Worm (Caenorhabditis elegans) whole organism, young adult: Measurements from ENCODE around the gene Y53G8AL.1.

Experiments
- B0261.1 ChIP-seq: sonication (generic microtip); optimal IDR thresholded peaks from 2 replicates; lab custom pipeline; 2016; ENCODE audit warnings: mild to moderate bottlenecking, missing genetic modification characterization, moderate library complexity, missing compliant biosample characterization
- F23B12.7 ChIP-seq: sonication (generic microtip); optimal IDR thresholded peaks from 2 replicates; lab custom pipeline; 2017; ENCODE audit warnings: missing genetic modification characterization, mild to moderate bottlenecking, missing compliant biosample characterization, antibody characterized with exemption, moderate library complexity; ENCODE audit not compliant: insufficient read depth
- F33H1.4 ChIP-seq: fragments of 200-800 bp; sonication (Bioruptor generic); IDR thresholded peaks from 2 replicates; pipeline ENCODE4 v1.3.6; 2022; ENCODE audit warnings: missing genetic modification reagents, missing genetic modification characterization, missing compliant biosample characterization
- F39B2.1 ChIP-seq: fragments of 200-800 bp; sonication (Bioruptor generic); IDR thresholded peaks from 2 replicates; pipeline ENCODE4 v1.3.6; 2022; ENCODE audit warnings: missing genetic modification reagents, missing genetic modification characterization, missing compliant biosample characterization
- F55B11.4 ChIP-seq: sonication (generic microtip); optimal IDR thresholded peaks from 2 replicates; lab custom pipeline; 2016; ENCODE audit warnings: missing compliant biosample characterization, missing genetic modification characterization, borderline replicate concordance; ENCODE audit not compliant: insufficient read depth
- T26A5.8 ChIP-seq: sonication (generic microtip); optimal IDR thresholded peaks from 2 replicates; lab custom pipeline; 2016; ENCODE audit warnings: missing genetic modification characterization, missing compliant biosample characterization
- Y56A3A.18 ChIP-seq: fragments of 200-800 bp; sonication (Bioruptor generic); IDR thresholded peaks from 2 replicates; pipeline ENCODE4 v1.3.6; 2022; ENCODE audit warnings: missing genetic modification reagents, missing genetic modification characterization, missing compliant biosample characterization
- Y67H2A.10 ChIP-seq: fragments of 200-800 bp; sonication (Bioruptor generic); conservative IDR thresholded peaks from 2 replicates; pipeline ENCODE4 v1.3.6; 2022; ENCODE audit warnings: missing genetic modification reagents, missing genetic modification characterization, missing compliant biosample characterization
- Y79H2A.3 ChIP-seq: fragments of 200-800 bp; sonication (Bioruptor generic); conservative IDR thresholded peaks from 2 replicates; pipeline ENCODE4 v1.3.6; 2022; ENCODE audit warnings: missing genetic modification reagents, missing genetic modification characterization, missing compliant biosample characterization
- aptf-2 ChIP-seq: fragments of 200-800 bp; sonication (Bioruptor generic); conservative IDR thresholded peaks from 2 replicates; pipeline ENCODE4 v1.3.6; 2022; ENCODE audit warnings: missing genetic modification reagents, missing genetic modification characterization, missing compliant biosample characterization
- aptf-3 ChIP-seq: fragments of 200-800 bp; sonication (Bioruptor generic); IDR thresholded peaks from 2 replicates; pipeline ENCODE4 v1.3.6; 2022; ENCODE audit warnings: missing genetic modification characterization, missing compliant biosample characterization
- attf-3 ChIP-seq: fragments of 200-800 bp; sonication (Bioruptor generic); conservative IDR thresholded peaks from 2 replicates; pipeline ENCODE4 v1.3.6; 2022; ENCODE audit warnings: missing genetic modification reagents, missing genetic modification characterization, missing compliant biosample characterization
- ceh-40 ChIP-seq: fragments of 200-800 bp; sonication (Bioruptor generic); IDR thresholded peaks from 2 replicates; pipeline ENCODE4 v1.3.6; 2022; ENCODE audit warnings: missing genetic modification characterization, missing compliant biosample characterization
- ceh-58 ChIP-seq: fragments of 200-800 bp; sonication (Bioruptor generic); IDR thresholded peaks from 2 replicates; pipeline ENCODE4 v1.3.6; 2022; ENCODE audit warnings: missing genetic modification characterization, missing compliant biosample characterization
- egl-44 ChIP-seq: fragments of 200-800 bp; sonication (Bioruptor generic); IDR thresholded peaks from 2 replicates; pipeline ENCODE4 v1.3.6; 2022; ENCODE audit warnings: missing genetic modification reagents, missing genetic modification characterization, missing compliant biosample characterization
- ekl-4 ChIP-seq: fragments of 200-800 bp; sonication (Bioruptor generic); IDR thresholded peaks from 2 replicates; pipeline ENCODE4 v1.3.6; 2022; ENCODE audit warnings: missing genetic modification reagents, missing genetic modification characterization, missing compliant biosample characterization
- ets-4 ChIP-seq: fragments of 200-800 bp; sonication (Bioruptor generic); optimal IDR thresholded peaks from 2 replicates; lab custom pipeline; 2018; ENCODE audit warnings: mild to moderate bottlenecking, missing genetic modification characterization, missing compliant biosample characterization
- hlh-26 ChIP-seq: fragments of 200-800 bp; sonication (Bioruptor generic); conservative IDR thresholded peaks from 2 replicates; pipeline ENCODE4 v1.3.6; 2022; ENCODE audit warnings: missing genetic modification reagents, missing genetic modification characterization, missing compliant biosample characterization
- hmg-1.2 ChIP-seq: fragments of 200-800 bp; sonication (Bioruptor generic); IDR thresholded peaks from 2 replicates; pipeline ENCODE4 v1.3.6; 2022; ENCODE audit warnings: missing genetic modification reagents, missing genetic modification characterization, missing compliant biosample characterization
- let-526 ChIP-seq: fragments of 200-800 bp; sonication (Bioruptor generic); IDR thresholded peaks from 2 replicates; pipeline ENCODE4 v1.3.6; 2022; ENCODE audit warnings: missing genetic modification reagents, missing genetic modification characterization, missing compliant biosample characterization
- lin-26 ChIP-seq: fragments of 200-800 bp; sonication (Bioruptor generic); IDR thresholded peaks from 2 replicates; pipeline ENCODE4 v1.3.6; 2022; ENCODE audit warnings: missing genetic modification reagents, missing genetic modification characterization, missing compliant biosample characterization
- lsy-27 ChIP-seq: sonication (generic microtip); optimal IDR thresholded peaks from 2 replicates; lab custom pipeline; 2017; ENCODE audit warnings: missing genetic modification characterization, mild to moderate bottlenecking, missing compliant biosample characterization, antibody characterized with exemption, missing genotype, borderline replicate concordance; ENCODE audit not compliant: insufficient read depth
- madf-3 ChIP-seq: fragments of 200-800 bp; sonication (Bioruptor generic); IDR thresholded peaks from 2 replicates; pipeline ENCODE4 v1.3.6; 2022; ENCODE audit warnings: missing genetic modification reagents, missing genetic modification characterization, missing compliant biosample characterization
- madf-8 ChIP-seq: fragments of 200-800 bp; sonication (Bioruptor generic); conservative IDR thresholded peaks from 2 replicates; pipeline ENCODE4 v1.3.6; 2022; ENCODE audit warnings: missing genetic modification reagents, missing genetic modification characterization, missing compliant biosample characterization
- nfya-1 ChIP-seq: sonication (generic microtip); optimal IDR thresholded peaks from 2 replicates; lab custom pipeline; 2017; ENCODE audit warnings: antibody characterized with exemption, missing compliant biosample characterization, missing genetic modification characterization, borderline replicate concordance; ENCODE audit not compliant: insufficient read depth
- nfya-2 ChIP-seq: fragments of 200-800 bp; sonication (Bioruptor generic); IDR thresholded peaks from 2 replicates; pipeline ENCODE4 v1.3.6; 2022; ENCODE audit warnings: missing genetic modification reagents, missing genetic modification characterization, missing compliant biosample characterization
- nhr-120 ChIP-seq: fragments of 200-800 bp; sonication (Bioruptor generic); IDR thresholded peaks from 2 replicates; pipeline ENCODE4 v1.3.6; 2022; ENCODE audit warnings: missing genetic modification characterization, missing compliant biosample characterization
- nhr-27 ChIP-seq: fragments of 200-800 bp; sonication (Bioruptor generic); optimal IDR thresholded peaks from 2 replicates; lab custom pipeline; 2018; ENCODE audit warnings: mild to moderate bottlenecking, missing genetic modification characterization, moderate library complexity, missing compliant biosample characterization
- repo-1 ChIP-seq: sonication (generic microtip); optimal IDR thresholded peaks from 2 replicates; lab custom pipeline; 2017; ENCODE audit warnings: mild to moderate bottlenecking, missing genetic modification characterization, missing compliant biosample characterization
- rpc-1 ChIP-seq, 2 experiments: fragments of 150-350 bp in 1 of 2; sonication (generic microtip) in 1 of 2; optimal IDR thresholded peaks; 2 replicates each; lab custom pipeline; 2014 to 2018; ENCODE audit warnings: missing biosample characterization in 1 of 2, missing genetic modification characterization in 1 of 2, missing genetic modification reagents in 1 of 2, missing genotype in 1 of 2
- snpc-1.1 ChIP-seq: sonication (generic microtip); optimal IDR thresholded peaks from 2 replicates; lab custom pipeline; 2017; ENCODE audit warnings: missing genetic modification characterization, mild to moderate bottlenecking, missing compliant biosample characterization, antibody characterized with exemption, moderate library complexity, missing genotype, missing genetic modification reagents; ENCODE audit not compliant: insufficient read depth
- snpc-1.3 ChIP-seq: sonication (generic microtip); optimal IDR thresholded peaks from 2 replicates; lab custom pipeline; 2017; ENCODE audit warnings: missing genetic modification characterization, mild to moderate bottlenecking, missing compliant biosample characterization, antibody characterized with exemption, moderate library complexity, missing genotype, missing genetic modification reagents; ENCODE audit not compliant: insufficient read depth
- sptf-2 ChIP-seq: fragments of 200-800 bp; sonication (Bioruptor generic); optimal IDR thresholded peaks from 2 replicates; lab custom pipeline; 2018; ENCODE audit warnings: mild to moderate bottlenecking, missing genetic modification characterization, missing compliant biosample characterization
- ztf-25 ChIP-seq: fragments of 200-800 bp; sonication (Bioruptor generic); IDR thresholded peaks from 2 replicates; pipeline ENCODE4 v1.3.6; 2022; ENCODE audit warnings: missing genetic modification reagents, missing genetic modification characterization, missing compliant biosample characterization
- ztf-28 ChIP-seq: fragments of 200-800 bp; sonication (Bioruptor generic); IDR thresholded peaks from 2 replicates; pipeline ENCODE4 v1.3.6; 2022; ENCODE audit warnings: missing genetic modification reagents, missing genetic modification characterization, missing compliant biosample characterization

Y53G8AL.1 gene

DNA sequence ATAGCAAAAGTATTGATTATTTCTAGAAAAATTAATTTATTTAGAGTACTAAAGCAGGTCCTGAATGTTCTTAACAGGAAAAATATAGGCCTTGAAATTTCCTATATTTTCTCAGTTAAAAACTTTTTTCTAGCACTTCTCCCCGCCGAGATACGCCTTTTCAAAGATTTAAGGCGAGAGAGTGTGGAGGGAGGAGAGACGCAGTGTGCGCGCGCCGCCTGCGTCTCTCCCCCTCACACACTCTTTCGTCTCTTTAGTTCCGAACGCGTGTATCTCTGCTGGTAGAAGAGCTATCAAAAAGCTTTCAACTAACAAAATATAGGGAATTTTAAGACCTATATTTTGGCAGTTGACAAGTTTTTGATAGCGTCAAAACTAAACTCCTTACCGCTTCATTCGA, 35.0 kb upstream of the Y53G8AL.1 start:
- TF ChIP-seq hmg-1.2, result peak; percentile 93
- no peak for TF ChIP-seq ztf-28 (GFP tag; lab: Robert Waterston, UW)

DNA sequence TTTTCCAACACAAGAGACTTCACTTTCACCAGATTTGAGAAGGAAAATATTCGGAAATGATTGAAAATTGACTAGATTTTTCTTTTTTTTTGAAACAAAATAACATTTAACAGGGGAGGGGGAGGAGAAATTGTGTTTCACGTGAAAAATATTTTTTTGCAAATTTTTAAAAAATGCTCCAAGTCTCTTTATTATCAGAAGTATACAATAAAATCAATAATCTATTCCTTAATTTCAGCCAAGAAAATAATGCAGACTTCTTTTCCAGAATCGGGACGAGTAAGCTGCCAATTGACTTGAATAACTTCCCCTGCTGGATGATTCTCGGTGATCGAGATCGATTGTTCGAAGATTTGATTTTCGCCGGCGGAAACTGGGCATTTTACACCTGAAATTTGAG, 34.6 kb upstream of the Y53G8AL.1 start, which contains the start of gene R148.7:
Gene R148.7, minus strand, starts transcription at position 101 of the 400 bp plus-strand sequence.
- TF ChIP-seq T26A5.8, result no peak
- no peak for TF ChIP-seq madf-8 (GFP tag; lab: Robert Waterston, UW)
- TF ChIP-seq let-526 (GFP tag; lab: Robert Waterston, UW), result no peak
- TF ChIP-seq lsy-27 (tag; lab: Kevin White, UChicago), result no peak
- no peak for TF ChIP-seq snpc-1.3 (tag; lab: Kevin White, UChicago)
- TF ChIP-seq B0261.1 (tag; lab: Kevin White, UChicago), result no peak
- no peak for TF ChIP-seq F55B11.4 (tag; lab: Kevin White, UChicago)
- no peak for TF ChIP-seq lin-26 (GFP tag; lab: Robert Waterston, UW)
- TF ChIP-seq nhr-27, result no peak
- TF ChIP-seq repo-1 (tag; lab: Kevin White, UChicago), result no peak
- no peak for TF ChIP-seq ceh-58 (GFP tag; lab: Robert Waterston, UW)

- TF ChIP-seq aptf-2 (GFP tag; lab: Robert Waterston, UW), result 0 out of 2 replicates have a peak, but pooled peaks have one; percentile 11
- no peak for TF ChIP-seq Y67H2A.10 (GFP tag; lab: Robert Waterston, UW)
- no peak for TF ChIP-seq F23B12.7 (tag; lab: Kevin White, UChicago)
- TF ChIP-seq, all 124 proteins: peak for 1
Observed at ce11 chrIII:3199416-3199815, 33.5 kb upstream of the Y53G8AL.1 start, which contains the start of gene heh-1. heh-1 (minus strand) TSS chrIII:3199516.

- TF ChIP-seq nfya-2 (no peak), F33H1.4 (no peak), ztf-25 (GFP tag; lab: Robert Waterston, UW) (no peak), attf-3 (GFP tag; lab: Robert Waterston, UW) (no peak), hlh-26 (GFP tag; lab: Robert Waterston, UW) (no peak), ceh-40 (GFP tag; lab: Robert Waterston, UW) (no peak), ets-4 (GFP tag; lab: Kevin White, UChicago) (no peak), nfya-1 (no peak), rpc-1 (optimal IDR thresholded peaks at IDR 0.05; lab: Kevin White, UChicago) (no peak), rpc-1 (tag; optimal IDR thresholded peaks at IDR 0.05; lab: Kevin White, UChicago) (no peak), nhr-120 (GFP tag; lab: Robert Waterston, UW) (no peak), madf-3 (GFP tag; lab: Robert Waterston, UW) (no peak), snpc-1.1 (no peak), F39B2.1 (no peak), F23B12.7 (tag; lab: Kevin White, UChicago) (no peak), sptf-2 (no peak), Y79H2A.3 (GFP tag; lab: Robert Waterston, UW) (no peak), aptf-3 (GFP tag; lab: Robert Waterston, UW) (no peak), egl-44 (no peak), ekl-4 (GFP tag; lab: Robert Waterston, UW) (no peak), Y56A3A.18 (GFP tag; lab: Robert Waterston, UW) (no peak)
- TF ChIP-seq, all 124 proteins: peak for 0
Observed at ce11 chrIII:3200563-3200962, 32.3 kb upstream of the Y53G8AL.1 start.
